Worm (Caenorhabditis elegans): ENCODE measurements around the gene lipl-1.

The lipl-1 gene

DNA sequence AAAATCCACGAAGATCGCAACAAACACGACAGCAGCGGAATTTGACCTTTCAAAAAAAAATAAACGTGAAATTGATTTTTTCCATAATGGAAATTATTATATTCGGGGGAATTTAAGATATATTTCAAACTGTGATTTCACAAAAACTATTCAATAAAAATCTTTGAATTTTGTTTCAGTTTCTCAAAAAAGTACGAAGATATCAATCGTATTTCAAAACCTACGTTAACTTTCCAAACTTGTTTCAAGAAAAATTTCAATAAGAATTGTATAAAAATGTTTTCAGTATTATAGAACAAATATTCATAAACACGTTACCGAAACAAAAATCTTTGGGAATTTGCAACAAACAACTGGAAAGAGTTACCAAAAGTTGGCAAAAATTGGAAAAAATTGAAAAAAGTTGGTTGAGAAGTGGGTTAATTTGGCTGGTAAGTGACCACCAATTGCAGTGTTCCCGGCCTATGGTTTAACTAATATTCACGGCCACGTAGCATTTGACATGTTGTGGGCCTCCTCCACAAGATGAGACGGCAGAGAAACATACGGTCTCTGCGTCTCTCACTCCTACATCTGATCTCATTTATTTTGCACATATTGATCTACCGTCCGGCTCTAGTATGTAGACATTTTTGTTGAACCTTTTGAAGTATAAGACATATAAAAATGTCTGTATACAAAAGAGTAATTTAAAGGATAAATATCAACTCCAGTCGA lies 31.2 kb downstream of the lipl-1 start, which contains the start of the genes T16G1.9 and T16G1.18:
T16G1.9 (minus strand) TSS at position 51 of the 717 bp plus-strand sequence.
T16G1.18 (plus strand) TSS at position 493 of the 717 bp plus-strand sequence.
- peak; percentile 19 for TF ChIP-seq efl-1 (GFP tag; optimal IDR thresholded peaks at IDR 0.05)
- TF ChIP-seq F22D6.2 (tag; optimal IDR thresholded peaks at IDR 0.05): no peak
- no peak for TF ChIP-seq unc-62 (GFP tag; optimal IDR thresholded peaks at IDR 0.05)
- no peak for TF ChIP-seq bed-2 (GFP tag; IDR thresholded peaks at IDR 0.05)
- TF ChIP-seq tbp1 (GFP tag; optimal IDR thresholded peaks at IDR 0.05): no peak
- no peak for TF ChIP-seq Y79H2A.3 (GFP tag; conservative IDR thresholded peaks at IDR 0.05)
- TF ChIP-seq attf-5 (GFP tag; optimal IDR thresholded peaks at IDR 0.05): peak; percentile 68
- TF ChIP-seq lag-1 (GFP tag; IDR thresholded peaks at IDR 0.05): no peak
- no peak; the same call in 1 of the 2 replicates for TF ChIP-seq madf-6 (GFP tag; IDR thresholded peaks at IDR 0.05)
- peak; percentile 37; the same call in 1 of the 2 replicates for TF ChIP-seq dox-1 (GFP tag; IDR thresholded peaks at IDR 0.05)
- TF ChIP-seq nhr-80 (tag; optimal IDR thresholded peaks at IDR 0.05): peak; percentile 51
- peak; percentile 35; the same call in 1 of the 2 replicates for TF ChIP-seq mcd-1 (GFP tag; IDR thresholded peaks at IDR 0.05)
- TF ChIP-seq let-607 (tag; optimal IDR thresholded peaks at IDR 0.05): peak; percentile 86 to 92
- no peak for TF ChIP-seq snpc-4 (GFP tag; optimal IDR thresholded peaks at IDR 0.05)
- peak in 1 of 4 experiments; percentile 33 for TF ChIP-seq snpc-4 (tag; optimal IDR thresholded peaks at IDR 0.05)
- TF ChIP-seq hmg-1.2 (GFP tag; IDR thresholded peaks at IDR 0.05): peak; percentile 81; the same call in 1 of the 2 replicates
- TF ChIP-seq attf-3 (GFP tag; conservative IDR thresholded peaks at IDR 0.05): peak; percentile 81

DNA sequence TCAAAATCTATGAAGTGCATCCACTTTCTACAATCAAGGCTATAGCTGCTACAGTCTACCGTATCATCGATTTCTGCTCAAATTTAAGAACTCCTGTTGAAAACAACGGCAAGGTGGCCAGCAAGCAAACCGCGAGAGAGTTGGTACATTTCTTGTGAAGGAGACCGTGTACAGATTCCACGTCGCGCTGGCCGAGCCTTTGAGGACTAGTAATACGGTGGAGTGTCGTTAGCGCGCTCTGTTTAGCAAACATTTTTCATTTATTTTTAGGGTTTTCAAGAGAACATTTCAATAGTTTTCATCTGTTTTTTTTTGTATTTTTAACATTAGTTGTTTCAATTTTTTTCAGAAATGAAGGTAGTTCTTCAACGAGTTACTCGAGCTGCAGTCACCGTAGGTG lies 32.5 kb downstream of the lipl-1 start, which contains the start of gene pqn-68:
pqn-68 (plus strand) TSS at position 350 of the 400 bp plus-strand sequence.
- TF ChIP-seq B0035.1 (tag; optimal IDR thresholded peaks at IDR 0.05) (no peak), hmg-20 (GFP tag; IDR thresholded peaks at IDR 0.05) (no peak), lag-1 (GFP tag; IDR thresholded peaks at IDR 0.05) (no peak), ztf-18 (tag; optimal IDR thresholded peaks at IDR 0.05) (no peak), let-607 (tag; optimal IDR thresholded peaks at IDR 0.05) (peak; percentile 61 to 62), ceh-58 (GFP tag; IDR thresholded peaks at IDR 0.05) (no peak), egrh-3 (GFP tag; IDR thresholded peaks at IDR 0.05) (no peak), nhr-27 (tag; optimal IDR thresholded peaks at IDR 0.05) (no peak), nfyb-1 (GFP tag; IDR thresholded peaks at IDR 0.05) (0 out of 2 replicates have a peak, but pooled peaks have one; percentile 22), attf-3 (GFP tag; conservative IDR thresholded peaks at IDR 0.05) (peak; percentile 91), mcd-1 (GFP tag; IDR thresholded peaks at IDR 0.05) (0 out of 2 replicates have a peak, but pooled peaks have one; percentile 24), F39B2.1 (GFP tag; IDR thresholded peaks at IDR 0.05) (no peak)

ce11 chrV:12953702-12954101 lies 33.9 kb downstream of the lipl-1 start, which contains the start of gene eif-3.K:
Gene eif-3.K (plus strand): TSS chrV:12954002.
- TF ChIP-seq tbp1 (GFP tag; optimal IDR thresholded peaks at IDR 0.05) (no peak), nhr-90 (tag; optimal IDR thresholded peaks at IDR 0.05) (no peak), madf-3 (GFP tag; IDR thresholded peaks at IDR 0.05) (no peak), fkh-3 (tag; optimal IDR thresholded peaks at IDR 0.05) (no peak), xnd-1 (tag; optimal IDR thresholded peaks at IDR 0.05) (no peak), ztf-25 (GFP tag; IDR thresholded peaks at IDR 0.05) (no peak), ceh-27 (GFP tag; optimal IDR thresholded peaks at IDR 0.05) (no peak), cebp-2 (GFP tag; IDR thresholded peaks at IDR 0.05) (no peak), hsf-1 (GFP tag; IDR thresholded peaks at IDR 0.05) (no peak), rcor-1 (GFP tag; IDR thresholded peaks at IDR 0.05) (no peak), dox-1 (GFP tag; IDR thresholded peaks at IDR 0.05) (no peak), snpc-3.4 (tag; optimal IDR thresholded peaks at IDR 0.05) (no peak), T26A5.8 (tag; optimal IDR thresholded peaks at IDR 0.05) (no peak), B0035.1 (tag; optimal IDR thresholded peaks at IDR 0.05) (no peak), F52B5.7 (tag; optimal IDR thresholded peaks at IDR 0.05) (no peak), Y53G8AR.9 (GFP tag; conservative IDR thresholded peaks at IDR 0.05) (no peak)
